ENCODE assay signal across 3 fruit fly cellular contexts in the genomic region with DNA sequence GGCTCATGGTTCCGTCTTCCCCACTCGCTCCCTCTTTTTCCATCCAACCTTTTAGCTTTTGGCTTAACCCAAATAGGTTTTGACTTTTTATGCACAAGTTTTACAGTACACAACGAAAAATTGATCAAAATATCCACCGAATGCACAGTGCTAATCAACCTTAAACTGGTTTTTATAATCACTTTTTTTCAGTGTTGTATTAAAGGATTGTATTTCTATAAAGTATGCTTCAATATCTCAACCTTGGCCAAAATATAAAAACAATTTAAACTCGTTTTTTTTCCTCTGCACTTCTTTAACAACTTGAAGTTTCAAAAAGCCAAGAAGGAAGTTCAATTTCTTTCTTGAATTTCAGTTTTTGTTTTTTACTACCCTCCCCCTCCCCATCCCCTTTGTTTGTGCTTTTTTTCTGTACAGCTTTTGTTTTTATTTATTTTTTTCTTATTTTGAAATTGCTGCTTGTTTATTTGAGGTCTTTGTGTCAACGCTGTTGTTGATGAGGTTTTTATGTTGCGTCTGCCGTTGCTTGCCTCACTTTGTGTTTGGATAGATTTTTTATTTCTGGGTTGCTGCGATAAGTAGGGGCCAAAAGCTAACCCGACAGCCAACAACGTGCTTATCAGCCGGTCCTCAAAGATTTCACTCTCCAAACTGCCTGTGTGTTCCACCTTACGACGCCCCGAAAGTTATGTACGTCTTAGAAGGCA.
A peak's percentile ranks its signal among the peaks of the same experiment; 100 is the strongest.
TF ChIP-seq lines count a peak whose summit lies in the region.

No protein-coding gene starts in this region.

- TF ChIP-seq CTCF in whole organism, embryonic (GFP tag; optimal IDR thresholded peaks at IDR 0.05; lab: Kevin White, UChicago), result no peak

TF ChIP-seq in whole organism, embryonic, 481 proteins besides CTCF, POLR2A, EP300 and RAD21 (continues in another document):
- TF ChIP-seq CG9876 (GFP tag; optimal IDR thresholded peaks at IDR 0.05; lab: Kevin White, UChicago), result no peak
- TF ChIP-seq Atf6 (GFP tag; IDR thresholded peaks at IDR 0.05; lab: Robert Waterston, UW), result no peak
- no peak for TF ChIP-seq Kr (GFP tag; optimal IDR thresholded peaks at IDR 0.05; lab: Kevin White, UChicago)
- no peak for TF ChIP-seq Mes4 (GFP tag; optimal IDR thresholded peaks at IDR 0.05; lab: Kevin White, UChicago)
- no peak for TF ChIP-seq CG12071 (GFP tag; optimal IDR thresholded peaks at IDR 0.05; lab: Kevin White, UChicago)
- peak; percentile 52 for TF ChIP-seq fd64A (GFP tag; optimal IDR thresholded peaks at IDR 0.05; lab: Kevin White, UChicago)
- TF ChIP-seq CG30020 (tag; optimal IDR thresholded peaks at IDR 0.05; lab: Kevin White, UChicago), result no peak
- TF ChIP-seq sima (GFP tag; optimal IDR thresholded peaks at IDR 0.05; lab: Kevin White, UChicago), result no peak
- peak; percentile 33 for TF ChIP-seq nmo (GFP tag; optimal IDR thresholded peaks at IDR 0.05; lab: Kevin White, UChicago)
- no peak for TF ChIP-seq HmgD (GFP tag; optimal IDR thresholded peaks at IDR 0.05; lab: Kevin White, UChicago)
- no peak for TF ChIP-seq sim (GFP tag; IDR thresholded peaks at IDR 0.05; lab: Robert Waterston, UW)
- TF ChIP-seq CG17385 (GFP tag; optimal IDR thresholded peaks at IDR 0.05; lab: Kevin White, UChicago), result peak; percentile 6
- TF ChIP-seq sens (GFP tag; lab: Kevin White, UChicago), result peak; percentile 88
- TF ChIP-seq Max (GFP tag; optimal IDR thresholded peaks at IDR 0.05; lab: Kevin White, UChicago), result no peak
- TF ChIP-seq crp (GFP tag; optimal IDR thresholded peaks at IDR 0.05; lab: Kevin White, UChicago), result no peak
- no peak for TF ChIP-seq Tbp (GFP tag; optimal IDR thresholded peaks at IDR 0.05; lab: Kevin White, UChicago)
- peak; percentile 44 for TF ChIP-seq CG17359 (tag; optimal IDR thresholded peaks at IDR 0.05; lab: Kevin White, UChicago)
- TF ChIP-seq CG4730 (GFP tag; IDR thresholded peaks at IDR 0.05; lab: Robert Waterston, UW), result no peak
- TF ChIP-seq CG4707 (GFP tag; optimal IDR thresholded peaks at IDR 0.05; lab: Kevin White, UChicago), result no peak
- TF ChIP-seq Lhr (GFP tag; optimal IDR thresholded peaks at IDR 0.05; lab: Kevin White, UChicago), result no peak
- TF ChIP-seq CG3163 (GFP tag; optimal IDR thresholded peaks at IDR 0.05; lab: Kevin White, UChicago), result no peak
- peak; percentile 43 for TF ChIP-seq dmrt99B (tag; optimal IDR thresholded peaks at IDR 0.05; lab: Kevin White, UChicago)
- TF ChIP-seq stc (GFP tag; IDR thresholded peaks at IDR 0.05; lab: Robert Waterston, UW), result no peak
- no peak for TF ChIP-seq HmgZ (tag; optimal IDR thresholded peaks at IDR 0.05; lab: Kevin White, UChicago)
- peak; percentile 17 for TF ChIP-seq CG3407 (GFP tag; optimal IDR thresholded peaks at IDR 0.05; lab: Kevin White, UChicago)
- TF ChIP-seq CG6272 (GFP tag; IDR thresholded peaks at IDR 0.05; lab: Robert Waterston, UW), result no peak
- TF ChIP-seq CG14965 (GFP tag; optimal IDR thresholded peaks at IDR 0.05; lab: Kevin White, UChicago; ENCODE audit: borderline replicate concordance), result no peak
- no peak for TF ChIP-seq CG7928 (GFP tag; optimal IDR thresholded peaks at IDR 0.05; lab: Kevin White, UChicago)
- TF ChIP-seq Hr78 (GFP tag; optimal IDR thresholded peaks at IDR 0.05; lab: Kevin White, UChicago), result peak in 1 of 2 experiments; percentile 37

TF ChIP-seq in whole organism, prepupa, 60 proteins besides CTCF, POLR2A, EP300 and RAD21 (continues in another document):
- peak; percentile 11 for TF ChIP-seq net (GFP tag; optimal IDR thresholded peaks at IDR 0.05; lab: Kevin White, UChicago)
- peak; percentile 31 for TF ChIP-seq CG6276 (GFP tag; optimal IDR thresholded peaks at IDR 0.05; lab: Kevin White, UChicago)
- no peak for TF ChIP-seq fd85E (GFP tag; optimal IDR thresholded peaks at IDR 0.05; lab: Kevin White, UChicago)
- TF ChIP-seq Sox15 (GFP tag; optimal IDR thresholded peaks at IDR 0.05; lab: Kevin White, UChicago), result no peak
- TF ChIP-seq CG10631 (GFP tag; optimal IDR thresholded peaks at IDR 0.05; lab: Kevin White, UChicago), result no peak
- TF ChIP-seq lz (GFP tag; optimal IDR thresholded peaks at IDR 0.05; lab: Kevin White, UChicago), result no peak
- TF ChIP-seq pdm3 (GFP tag; optimal IDR thresholded peaks at IDR 0.05; lab: Kevin White, UChicago), result peak; percentile 4
- no peak for TF ChIP-seq dac (GFP tag; optimal IDR thresholded peaks at IDR 0.05; lab: Kevin White, UChicago)
- peak; percentile 32 for TF ChIP-seq achi (GFP tag; optimal IDR thresholded peaks at IDR 0.05; lab: Kevin White, UChicago)
- no peak for TF ChIP-seq CG11902 (GFP tag; optimal IDR thresholded peaks at IDR 0.05; lab: Kevin White, UChicago)
- no peak for TF ChIP-seq Ets96B (tag; optimal IDR thresholded peaks at IDR 0.05; lab: Kevin White, UChicago)
- no peak for TF ChIP-seq CG8319 (GFP tag; optimal IDR thresholded peaks at IDR 0.05; lab: Kevin White, UChicago)
- TF ChIP-seq spab (GFP tag; optimal IDR thresholded peaks at IDR 0.05; lab: Kevin White, UChicago), result no peak
- TF ChIP-seq CG1621 (tag; optimal IDR thresholded peaks at IDR 0.05; lab: Kevin White, UChicago), result no peak
- peak; percentile 13 for TF ChIP-seq Hr39 (GFP tag; optimal IDR thresholded peaks at IDR 0.05; lab: Kevin White, UChicago)
- TF ChIP-seq CG6792 (GFP tag; optimal IDR thresholded peaks at IDR 0.05; lab: Kevin White, UChicago), result peak; percentile 6
- TF ChIP-seq Lpt (GFP tag; optimal IDR thresholded peaks at IDR 0.05; lab: Kevin White, UChicago), result no peak
- TF ChIP-seq Sox14 (GFP tag; optimal IDR thresholded peaks at IDR 0.05; lab: Kevin White, UChicago), result no peak
- TF ChIP-seq CG7368 (GFP tag; optimal IDR thresholded peaks at IDR 0.05; lab: Kevin White, UChicago), result no peak
- TF ChIP-seq CG3919 (GFP tag; optimal IDR thresholded peaks at IDR 0.05; lab: Kevin White, UChicago), result no peak
- peak; percentile 52; the same call in 1 of the 3 replicates for TF ChIP-seq CG6163 (GFP tag; IDR thresholded peaks at IDR 0.05; lab: Robert Waterston, UW)
- TF ChIP-seq Blimp-1 (GFP tag; optimal IDR thresholded peaks at IDR 0.05; lab: Kevin White, UChicago), result no peak
- peak; percentile 23; the same call in 1 of the 3 replicates for TF ChIP-seq eg (GFP tag; IDR thresholded peaks at IDR 0.05; lab: Robert Waterston, UW)
- no peak for TF ChIP-seq Gug (GFP tag; IDR thresholded peaks at IDR 0.05; lab: Robert Waterston, UW)
- TF ChIP-seq Eip75B (GFP tag; optimal IDR thresholded peaks at IDR 0.05; lab: Kevin White, UChicago), result peak; percentile 45
- TF ChIP-seq Smox (GFP tag; optimal IDR thresholded peaks at IDR 0.05; lab: Kevin White, UChicago), result no peak
- TF ChIP-seq Ets21C (GFP tag; optimal IDR thresholded peaks at IDR 0.05; lab: Kevin White, UChicago), result no peak
- TF ChIP-seq CG10669 (GFP tag; optimal IDR thresholded peaks at IDR 0.05; lab: Kevin White, UChicago), result no peak
- TF ChIP-seq CG16779 (tag; optimal IDR thresholded peaks at IDR 0.05; lab: Kevin White, UChicago), result no peak
- TF ChIP-seq CG8632 (GFP tag; optimal IDR thresholded peaks at IDR 0.05; lab: Kevin White, UChicago), result no peak

TF ChIP-seq in whole organism, wandering third instar larva, 38 proteins besides CTCF, POLR2A, EP300 and RAD21:
- peak in 1 of 2 experiments; percentile 3 for TF ChIP-seq foxo (GFP tag; optimal IDR thresholded peaks at IDR 0.05; lab: Kevin White, UChicago)
- TF ChIP-seq h (GFP tag; optimal IDR thresholded peaks at IDR 0.05; lab: Kevin White, UChicago), result peak; percentile 7
- no peak for TF ChIP-seq N (GFP tag; optimal IDR thresholded peaks at IDR 0.05; lab: Kevin White, UChicago)
- no peak for TF ChIP-seq tai (GFP tag; optimal IDR thresholded peaks at IDR 0.05; lab: Kevin White, UChicago)
- no peak for TF ChIP-seq GATAd (GFP tag; optimal IDR thresholded peaks at IDR 0.05; lab: Kevin White, UChicago)
- no peak for TF ChIP-seq sv (GFP tag; optimal IDR thresholded peaks at IDR 0.05; lab: Kevin White, UChicago)

Comparison
In these comparisons a context has a peak if more than half of its experiments do, and no peak if none do; other contexts are left out.
1. Of the 7 proteins assayed by ChIP-seq in both whole organism, embryonic and whole organism, prepupa: peak only in whole organism, embryonic: Blimp-1; only in whole organism, prepupa: Hr39; in both: Sox102F; in neither: 4.